Worm (Caenorhabditis elegans) whole organism, L4 larva: ENCODE results near the gene nfki-1.
A peak's percentile ranks its signal among the peaks of the same experiment; 100 is the strongest.

Source experiments
- T20F7.1 ChIP-seq: fragments of 200-800 bp; sonication (Bioruptor generic); optimal IDR thresholded peaks from 2 replicates; lab custom pipeline; 2018; ENCODE audit warnings: mild to moderate bottlenecking, missing genetic modification characterization, missing compliant biosample characterization
- Y48G9A.11 ChIP-seq: fragments of 200-800 bp; sonication (Bioruptor generic); IDR thresholded peaks from 2 replicates; pipeline ENCODE4 v1.3.6; 2022; ENCODE audit warnings: missing genetic modification reagents, missing genetic modification characterization, missing compliant biosample characterization
- Y5F2A.4 ChIP-seq: fragments of 200-800 bp; sonication (Bioruptor generic); optimal IDR thresholded peaks from 2 replicates; lab custom pipeline; 2018; ENCODE audit warnings: mild to moderate bottlenecking, missing genetic modification characterization, missing compliant biosample characterization
- ZK337.2 ChIP-seq: fragments of 200-800 bp; sonication (Bioruptor generic); IDR thresholded peaks from 2 replicates; pipeline ENCODE4 v1.3.6; 2022; ENCODE audit warnings: missing genetic modification reagents, missing genetic modification characterization, missing compliant biosample characterization
- ZK546.5 ChIP-seq, 2 experiments: sonication (generic microtip); optimal IDR thresholded peaks; 2 replicates each; lab custom pipeline; 2017; ENCODE audit warnings: missing biosample characterization in 2 of 2, missing genetic modification characterization in 2 of 2
- aha-1 ChIP-seq: fragments of 150-350 bp; peaks from one replicate; lab custom pipeline; 2014; ENCODE audit warnings: missing biosample characterization, missing genetic modification characterization
- ceh-28 ChIP-seq: fragments of 150-350 bp; optimal IDR thresholded peaks from 2 replicates; lab custom pipeline; 2014; ENCODE audit warnings: missing biosample characterization, missing genetic modification reagents, missing genetic modification characterization
- ceh-32 ChIP-seq: sonication (generic microtip); optimal IDR thresholded peaks from 2 replicates; lab custom pipeline; 2016; ENCODE audit warnings: mild to moderate bottlenecking, missing genetic modification characterization, missing compliant biosample characterization; ENCODE audit not compliant: poor library complexity
- ceh-62 ChIP-seq: sonication (generic microtip); optimal IDR thresholded peaks from 2 replicates; lab custom pipeline; 2017; ENCODE audit warnings: missing biosample characterization, missing genetic modification characterization
- ceh-82 ChIP-seq: sonication (generic microtip); optimal IDR thresholded peaks from 2 replicates; lab custom pipeline; 2017; ENCODE audit warnings: missing biosample characterization, missing genetic modification characterization
- cey-2 ChIP-seq: sonication (generic microtip); optimal IDR thresholded peaks from 3 replicates; lab custom pipeline; 2017; ENCODE audit warnings: missing genetic modification characterization, mild to moderate bottlenecking, missing compliant biosample characterization, antibody characterized with exemption, borderline replicate concordance; ENCODE audit not compliant: insufficient read depth
- daf-12 ChIP-seq: fragments of 150-350 bp; optimal IDR thresholded peaks from 2 replicates; lab custom pipeline; 2014; ENCODE audit warnings: missing biosample characterization, missing genetic modification reagents, missing genetic modification characterization
- dmd-8 ChIP-seq: fragments of 200-800 bp; sonication (Bioruptor generic); IDR thresholded peaks from 2 replicates; pipeline ENCODE4 v1.3.6; 2022; ENCODE audit warnings: missing genetic modification characterization, missing compliant biosample characterization
- dmd-9 ChIP-seq: fragments of 200-800 bp; sonication (Bioruptor generic); IDR thresholded peaks from 2 replicates; pipeline ENCODE4 v1.3.6; 2022; ENCODE audit warnings: missing genetic modification reagents, missing genetic modification characterization, missing compliant biosample characterization
- egl-43 ChIP-seq: fragments of 200-800 bp; sonication (Bioruptor generic); IDR thresholded peaks from 2 replicates; pipeline ENCODE4 v1.3.6; 2022; ENCODE audit warnings: missing genetic modification reagents, missing genetic modification characterization, missing compliant biosample characterization
- fos-1 ChIP-seq: fragments of 150-350 bp; optimal IDR thresholded peaks from 2 replicates; lab custom pipeline; 2014; ENCODE audit warnings: missing biosample characterization, missing genetic modification characterization
- hif-1 ChIP-seq, 2 experiments: sonication (generic microtip); optimal IDR thresholded peaks; 2 replicates each; lab custom pipeline; 2016 to 2017; ENCODE audit warnings: missing compliant biosample characterization in 2 of 2, missing genetic modification characterization in 2 of 2, missing genetic modification reagents in 2 of 2, missing genotype in 2 of 2, mild to moderate bottlenecking in 1 of 2
- hlh-30 ChIP-seq: sonication (generic microtip); optimal IDR thresholded peaks from 2 replicates; lab custom pipeline; 2017; ENCODE audit warnings: antibody characterized with exemption, mild to moderate bottlenecking, missing genetic modification characterization, missing compliant biosample characterization; ENCODE audit not compliant: insufficient read depth
- jun-1 ChIP-seq: fragments of 150-350 bp; optimal IDR thresholded peaks from 2 replicates; lab custom pipeline; 2014; ENCODE audit warnings: missing biosample characterization, missing genetic modification reagents, missing genetic modification characterization
- lin-13 ChIP-seq: fragments of 150-350 bp; optimal IDR thresholded peaks from 2 replicates; lab custom pipeline; 2014; ENCODE audit warnings: missing biosample characterization, missing genetic modification reagents, missing genetic modification characterization
- lin-15B ChIP-seq: fragments of 150-350 bp; sonication (generic microtip); optimal IDR thresholded peaks from 3 replicates; lab custom pipeline; 2014; ENCODE audit warnings: missing biosample characterization, missing genetic modification characterization
- lir-3 ChIP-seq: sonication (generic microtip); optimal IDR thresholded peaks from 2 replicates; lab custom pipeline; 2016; ENCODE audit warnings: mild to moderate bottlenecking, missing genetic modification characterization, missing compliant biosample characterization
- lsy-2 ChIP-seq, 2 experiments: fragments of 150-350 bp in 1 of 2; sonication (generic microtip) in 1 of 2; optimal IDR thresholded peaks; 2 replicates each; lab custom pipeline; 2014 to 2017; ENCODE audit warnings: missing biosample characterization in 2 of 2, missing genetic modification characterization in 2 of 2
- mep-1 ChIP-seq: fragments of 150-350 bp; sonication (generic microtip); optimal IDR thresholded peaks from 3 replicates; lab custom pipeline; 2014; ENCODE audit warnings: missing biosample characterization, missing genetic modification characterization
- mes-2 ChIP-seq: sonication (generic microtip); optimal IDR thresholded peaks from 2 replicates; lab custom pipeline; 2016; ENCODE audit warnings: missing genotype, mild to moderate bottlenecking, missing genetic modification characterization, missing compliant biosample characterization; ENCODE audit not compliant: poor library complexity, severe bottlenecking
- mxl-2 ChIP-seq: fragments of 200-800 bp; sonication (Bioruptor generic); conservative IDR thresholded peaks from 2 replicates; pipeline ENCODE4 v1.3.6; 2022; ENCODE audit warnings: missing genetic modification reagents, missing genetic modification characterization, missing compliant biosample characterization
- mxl-3 ChIP-seq: fragments of 200-800 bp; sonication (Bioruptor generic); optimal IDR thresholded peaks from 2 replicates; lab custom pipeline; 2018; ENCODE audit warnings: mild to moderate bottlenecking, missing genetic modification characterization, missing compliant biosample characterization
- nhr-102 ChIP-seq: sonication (generic microtip); optimal IDR thresholded peaks from 2 replicates; lab custom pipeline; 2016; ENCODE audit warnings: mild to moderate bottlenecking, missing genetic modification characterization, moderate library complexity, missing compliant biosample characterization
- nhr-41 ChIP-seq: fragments of 200-800 bp; sonication (Bioruptor generic); IDR thresholded peaks from 2 replicates; pipeline ENCODE4 v1.3.6; 2022; ENCODE audit warnings: missing genetic modification reagents, missing genetic modification characterization, missing compliant biosample characterization
- nhr-76 ChIP-seq: fragments of 150-350 bp; optimal IDR thresholded peaks from 2 replicates; lab custom pipeline; 2014; ENCODE audit warnings: missing biosample characterization, missing genetic modification characterization
- pha-4 ChIP-seq, 2 experiments: fragments of 150-350 bp in 1 of 2; fragments of 200-800 bp in 1 of 2; sonication (Bioruptor generic) in 1 of 2; IDR thresholded peaks in 1 of 2; optimal IDR thresholded peaks in 1 of 2; 2 replicates each; pipeline versions ENCODE4 v1.3.6 to Lab custom; 2014 to 2022; ENCODE audit warnings: missing genetic modification characterization in 2 of 2, missing genetic modification reagents in 2 of 2, missing biosample characterization in 1 of 2, missing compliant biosample characterization in 1 of 2
- rbr-2 ChIP-seq: sonication (generic microtip); optimal IDR thresholded peaks from 2 replicates; lab custom pipeline; 2016; ENCODE audit warnings: missing genotype, missing genetic modification characterization, missing compliant biosample characterization
- saeg-2 ChIP-seq: fragments of 200-800 bp; sonication (Bioruptor generic); IDR thresholded peaks from 2 replicates; pipeline ENCODE4 v1.3.6; 2022; ENCODE audit warnings: missing genetic modification reagents, missing genetic modification characterization, missing compliant biosample characterization
- set-16 ChIP-seq: fragments of 200-800 bp; sonication (Bioruptor generic); IDR thresholded peaks from 2 replicates; pipeline ENCODE4 v1.3.6; 2022; ENCODE audit warnings: missing genetic modification reagents, missing genetic modification characterization, missing compliant biosample characterization
- tag-97 ChIP-seq: fragments of 200-800 bp; sonication (Bioruptor generic); IDR thresholded peaks from 2 replicates; pipeline ENCODE4 v1.3.6; 2022; ENCODE audit warnings: missing genetic modification characterization, missing compliant biosample characterization
- unc-62 ChIP-seq, 3 experiments: fragments of 150-350 bp in 1 of 3; sonication (generic microtip); optimal IDR thresholded peaks in 2 of 3; peaks in 1 of 3; 1 replicate in 1 of 3; 2 replicates in 2 of 3; lab custom pipeline; 2014 to 2017; ENCODE audit warnings: missing biosample characterization in 3 of 3, missing genetic modification characterization in 3 of 3, missing genetic modification reagents in 3 of 3, missing genotype in 1 of 3
- zfp-2 ChIP-seq: sonication (generic microtip); optimal IDR thresholded peaks from 2 replicates; lab custom pipeline; 2016; ENCODE audit warnings: mild to moderate bottlenecking, missing genetic modification characterization, missing compliant biosample characterization
- zip-11 ChIP-seq: fragments of 200-800 bp; sonication (Bioruptor generic); IDR thresholded peaks from 2 replicates; pipeline ENCODE4 v1.3.6; 2022; ENCODE audit warnings: missing genetic modification characterization, missing compliant biosample characterization

nfki-1 gene

ce11 chrX:15354938-15355337, at the start of gene nfki-1:
nfki-1 (plus strand) TSS chrX:15355238.
- TF ChIP-seq egl-43 (0 out of 2 replicates have a peak, but pooled peaks have one; percentile 4), hlh-30 (tag; lab: Kevin White, UChicago) (no peak), ceh-28 (peak; percentile 10), aha-1 (tag; lab: Kevin White, UChicago) (peak; percentile 53), tag-97 (GFP tag; lab: Robert Waterston, UW) (no peak)

- TF ChIP-seq aha-1 (tag; lab: Kevin White, UChicago) (peak; percentile 2), nhr-76 (tag; lab: Kevin White, UChicago) (no peak), set-16 (GFP tag; lab: Robert Waterston, UW) (peak; percentile 24; the same call in 1 of the 2 replicates), lin-15B (tag; lab: Kevin White, UChicago) (no peak), unc-62 (GFP tag; optimal IDR thresholded peaks at IDR 0.05 in 1 of 2; lab: Kevin White, UChicago) (peak in 1 of 2 experiments; percentile 66), unc-62 (tag; optimal IDR thresholded peaks at IDR 0.05; lab: Kevin White, UChicago) (no peak), rbr-2 (tag; lab: Kevin White, UChicago) (no peak), saeg-2 (GFP tag; lab: Robert Waterston, UW) (no peak), ceh-62 (tag; lab: Kevin White, UChicago) (no peak), lsy-2 (tag; optimal IDR thresholded peaks at IDR 0.05; lab: Kevin White, UChicago) (no peak), mxl-3 (GFP tag; lab: Kevin White, UChicago) (no peak), fos-1 (tag; lab: Kevin White, UChicago) (no peak), pha-4 (GFP tag; IDR thresholded peaks at IDR 0.05; lab: Robert Waterston, UW) (no peak), pha-4 (tag; optimal IDR thresholded peaks at IDR 0.05; lab: Kevin White, UChicago) (no peak), ceh-32 (tag; lab: Kevin White, UChicago) (no peak), ZK546.5 (tag; optimal IDR thresholded peaks at IDR 0.05; lab: Kevin White, UChicago) (no peak), mes-2 (no peak), zip-11 (GFP tag; lab: Robert Waterston, UW) (no peak), nhr-102 (tag; lab: Kevin White, UChicago) (no peak), nhr-41 (no peak), mxl-2 (no peak), dmd-8 (GFP tag; lab: Robert Waterston, UW) (no peak), mep-1 (tag; lab: Kevin White, UChicago) (no peak), zfp-2 (tag; lab: Kevin White, UChicago) (no peak), lin-13 (GFP tag; lab: Kevin White, UChicago) (no peak), ceh-82 (tag; lab: Kevin White, UChicago) (no peak), Y5F2A.4 (GFP tag; lab: Kevin White, UChicago) (no peak)
Measured at ce11 chrX:15307677-15308076, 47.4 kb upstream of the nfki-1 start.

- TF ChIP-seq T20F7.1 (GFP tag; lab: Kevin White, UChicago) (no peak), hif-1 (tag; optimal IDR thresholded peaks at IDR 0.05; lab: Kevin White, UChicago) (no peak), set-16 (GFP tag; lab: Robert Waterston, UW) (peak; percentile 60), Y48G9A.11 (GFP tag; lab: Robert Waterston, UW) (no peak), mes-2 (no peak), nhr-41 (no peak), jun-1 (tag; lab: Kevin White, UChicago) (no peak), lir-3 (tag; lab: Kevin White, UChicago) (no peak), dmd-9 (GFP tag; lab: Robert Waterston, UW) (0 out of 2 replicates have a peak, but pooled peaks have one; percentile 38), cey-2 (tag; lab: Kevin White, UChicago) (no peak), ZK337.2 (GFP tag; lab: Robert Waterston, UW) (no peak), daf-12 (no peak)
Measured at ce11 chrX:15308685-15309084, 46.4 kb upstream of the nfki-1 start.
